Worm (Caenorhabditis elegans) whole organism, L4 larva: ENCODE measurements around the gene Y39B6A.30.

Source experiments
- D1046.2 ChIP-seq: fragments of 200-800 bp; sonication (Bioruptor generic); IDR thresholded peaks from 2 replicates; pipeline ENCODE4 v1.3.6; 2022; ENCODE audit warnings: missing genetic modification characterization, missing compliant biosample characterization
- F10B5.3 ChIP-seq: sonication (generic microtip); optimal IDR thresholded peaks from 2 replicates; lab custom pipeline; 2016; ENCODE audit warnings: mild to moderate bottlenecking, missing genetic modification characterization, missing compliant biosample characterization
- F26F4.8 ChIP-seq: fragments of 200-800 bp; sonication (Bioruptor generic); conservative IDR thresholded peaks from 2 replicates; pipeline ENCODE4 v1.3.6; 2022; ENCODE audit warnings: missing genetic modification characterization, missing compliant biosample characterization
- F37D6.2 ChIP-seq: sonication (generic microtip); optimal IDR thresholded peaks from 2 replicates; lab custom pipeline; 2016; ENCODE audit warnings: mild to moderate bottlenecking, missing genetic modification characterization, missing compliant biosample characterization
- F49E8.2 ChIP-seq: sonication (generic microtip); optimal IDR thresholded peaks from 2 replicates; lab custom pipeline; 2016; ENCODE audit warnings: missing compliant biosample characterization, mild to moderate bottlenecking, missing genetic modification characterization, borderline replicate concordance
- Y5F2A.4 ChIP-seq: fragments of 200-800 bp; sonication (Bioruptor generic); optimal IDR thresholded peaks from 2 replicates; lab custom pipeline; 2018; ENCODE audit warnings: mild to moderate bottlenecking, missing genetic modification characterization, missing compliant biosample characterization
- aha-1 ChIP-seq: fragments of 150-350 bp; peaks from one replicate; lab custom pipeline; 2014; ENCODE audit warnings: missing biosample characterization, missing genetic modification characterization
- ceh-28 ChIP-seq: fragments of 150-350 bp; optimal IDR thresholded peaks from 2 replicates; lab custom pipeline; 2014; ENCODE audit warnings: missing biosample characterization, missing genetic modification reagents, missing genetic modification characterization
- ceh-44 ChIP-seq: fragments of 200-800 bp; sonication (Bioruptor generic); IDR thresholded peaks from 2 replicates; pipeline ENCODE4 v1.3.6; 2022; ENCODE audit warnings: missing genetic modification reagents, missing genetic modification characterization, missing compliant biosample characterization
- daf-12 ChIP-seq: fragments of 150-350 bp; optimal IDR thresholded peaks from 2 replicates; lab custom pipeline; 2014; ENCODE audit warnings: missing biosample characterization, missing genetic modification reagents, missing genetic modification characterization
- daf-16 ChIP-seq, 3 experiments: sonication (generic microtip); optimal IDR thresholded peaks; 2 replicates each; lab custom pipeline; 2016 to 2017; ENCODE audit warnings: missing genetic modification characterization in 3 of 3, missing genetic modification reagents in 3 of 3, mild to moderate bottlenecking in 2 of 3, missing compliant biosample characterization in 2 of 3, missing biosample characterization in 1 of 3, moderate library complexity in 1 of 3
- dmd-6 ChIP-seq: fragments of 200-800 bp; sonication (Bioruptor generic); IDR thresholded peaks from 2 replicates; pipeline ENCODE4 v1.3.6; 2022; ENCODE audit warnings: missing genetic modification reagents, missing genetic modification characterization, missing compliant biosample characterization
- dmd-9 ChIP-seq: fragments of 200-800 bp; sonication (Bioruptor generic); IDR thresholded peaks from 2 replicates; pipeline ENCODE4 v1.3.6; 2022; ENCODE audit warnings: missing genetic modification reagents, missing genetic modification characterization, missing compliant biosample characterization
- duxl-1 ChIP-seq: sonication (generic microtip); optimal IDR thresholded peaks from 2 replicates; lab custom pipeline; 2016; ENCODE audit warnings: mild to moderate bottlenecking, missing genetic modification characterization, moderate library complexity, missing compliant biosample characterization; ENCODE audit not compliant: poor library complexity
- dve-1 ChIP-seq: sonication (generic microtip); optimal IDR thresholded peaks from 2 replicates; lab custom pipeline; 2017; ENCODE audit warnings: antibody characterized with exemption, mild to moderate bottlenecking, missing genetic modification characterization, missing compliant biosample characterization; ENCODE audit not compliant: insufficient read depth
- hif-1 ChIP-seq, 2 experiments: sonication (generic microtip); optimal IDR thresholded peaks; 2 replicates each; lab custom pipeline; 2016 to 2017; ENCODE audit warnings: missing compliant biosample characterization in 2 of 2, missing genetic modification characterization in 2 of 2, missing genetic modification reagents in 2 of 2, missing genotype in 2 of 2, mild to moderate bottlenecking in 1 of 2
- hlh-11 ChIP-seq: fragments of 200-800 bp; sonication (Bioruptor generic); optimal IDR thresholded peaks from 2 replicates; lab custom pipeline; 2018; ENCODE audit warnings: mild to moderate bottlenecking, missing genetic modification characterization, missing compliant biosample characterization
- hmg-1.1 ChIP-seq: fragments of 200-800 bp; sonication (Bioruptor generic); IDR thresholded peaks from 2 replicates; pipeline ENCODE4 v1.3.6; 2022; ENCODE audit warnings: missing genetic modification reagents, missing genetic modification characterization, missing compliant biosample characterization
- lim-7 ChIP-seq: fragments of 200-800 bp; sonication (Bioruptor generic); IDR thresholded peaks from 2 replicates; pipeline ENCODE4 v1.3.6; 2022; ENCODE audit warnings: missing genetic modification characterization, missing compliant biosample characterization
- lin-15B ChIP-seq: fragments of 150-350 bp; sonication (generic microtip); optimal IDR thresholded peaks from 3 replicates; lab custom pipeline; 2014; ENCODE audit warnings: missing biosample characterization, missing genetic modification characterization
- lin-38 ChIP-seq: fragments of 200-800 bp; sonication (Bioruptor generic); IDR thresholded peaks from 2 replicates; pipeline ENCODE4 v1.3.6; 2022; ENCODE audit warnings: missing genetic modification reagents, missing genetic modification characterization, missing compliant biosample characterization
- lsy-2 ChIP-seq, 2 experiments: fragments of 150-350 bp in 1 of 2; sonication (generic microtip) in 1 of 2; optimal IDR thresholded peaks; 2 replicates each; lab custom pipeline; 2014 to 2017; ENCODE audit warnings: missing biosample characterization in 2 of 2, missing genetic modification characterization in 2 of 2
- mdt-29 ChIP-seq: fragments of 200-800 bp; sonication (Bioruptor generic); IDR thresholded peaks from 2 replicates; pipeline ENCODE4 v1.3.6; 2022; ENCODE audit warnings: missing genetic modification reagents, missing genetic modification characterization, missing compliant biosample characterization
- mes-2 ChIP-seq: sonication (generic microtip); optimal IDR thresholded peaks from 2 replicates; lab custom pipeline; 2016; ENCODE audit warnings: missing genotype, mild to moderate bottlenecking, missing genetic modification characterization, missing compliant biosample characterization; ENCODE audit not compliant: poor library complexity, severe bottlenecking
- nhr-102 ChIP-seq: sonication (generic microtip); optimal IDR thresholded peaks from 2 replicates; lab custom pipeline; 2016; ENCODE audit warnings: mild to moderate bottlenecking, missing genetic modification characterization, moderate library complexity, missing compliant biosample characterization
- nhr-76 ChIP-seq: fragments of 150-350 bp; optimal IDR thresholded peaks from 2 replicates; lab custom pipeline; 2014; ENCODE audit warnings: missing biosample characterization, missing genetic modification characterization
- nhr-77 ChIP-seq: fragments of 150-350 bp; optimal IDR thresholded peaks from 2 replicates; lab custom pipeline; 2014; ENCODE audit warnings: missing biosample characterization, missing genetic modification characterization
- pha-4 ChIP-seq, 2 experiments: fragments of 150-350 bp in 1 of 2; fragments of 200-800 bp in 1 of 2; sonication (Bioruptor generic) in 1 of 2; IDR thresholded peaks in 1 of 2; optimal IDR thresholded peaks in 1 of 2; 2 replicates each; pipeline versions ENCODE4 v1.3.6 to Lab custom; 2014 to 2022; ENCODE audit warnings: missing genetic modification characterization in 2 of 2, missing genetic modification reagents in 2 of 2, missing biosample characterization in 1 of 2, missing compliant biosample characterization in 1 of 2
- set-16 ChIP-seq: fragments of 200-800 bp; sonication (Bioruptor generic); IDR thresholded peaks from 2 replicates; pipeline ENCODE4 v1.3.6; 2022; ENCODE audit warnings: missing genetic modification reagents, missing genetic modification characterization, missing compliant biosample characterization
- spr-1 ChIP-seq: sonication (generic microtip); optimal IDR thresholded peaks from 2 replicates; lab custom pipeline; 2016; ENCODE audit warnings: mild to moderate bottlenecking, missing genetic modification characterization, missing compliant biosample characterization
- spr-3 ChIP-seq: fragments of 200-800 bp; sonication (Bioruptor generic); optimal IDR thresholded peaks from 2 replicates; lab custom pipeline; 2018; ENCODE audit warnings: mild to moderate bottlenecking, missing genetic modification characterization, missing compliant biosample characterization
- tra-1 ChIP-seq: fragments of 200-800 bp; sonication (Bioruptor generic); IDR thresholded peaks from 2 replicates; pipeline ENCODE4 v1.3.6; 2022; ENCODE audit warnings: missing genetic modification reagents, missing genetic modification characterization, missing compliant biosample characterization
- unc-130 ChIP-seq: sonication (generic microtip); optimal IDR thresholded peaks from 2 replicates; lab custom pipeline; 2016; ENCODE audit warnings: missing genetic modification reagents, missing genetic modification characterization, missing compliant biosample characterization
- unc-62 ChIP-seq, 3 experiments: fragments of 150-350 bp in 1 of 3; sonication (generic microtip); optimal IDR thresholded peaks in 2 of 3; peaks in 1 of 3; 1 replicate in 1 of 3; 2 replicates in 2 of 3; lab custom pipeline; 2014 to 2017; ENCODE audit warnings: missing biosample characterization in 3 of 3, missing genetic modification characterization in 3 of 3, missing genetic modification reagents in 3 of 3, missing genotype in 1 of 3
- zip-11 ChIP-seq: fragments of 200-800 bp; sonication (Bioruptor generic); IDR thresholded peaks from 2 replicates; pipeline ENCODE4 v1.3.6; 2022; ENCODE audit warnings: missing genetic modification characterization, missing compliant biosample characterization
- ztf-7 ChIP-seq: fragments of 150-350 bp; optimal IDR thresholded peaks from 2 replicates; lab custom pipeline; 2014; ENCODE audit warnings: missing biosample characterization, missing genetic modification characterization

The Y39B6A.30 gene

ce11 chrV:18980980-18981529 is 33.3 kb upstream of the Y39B6A.30 start, which contains the start of the genes mrps-35 and sws-1 (continued):
- TF ChIP-seq aha-1 (tag; lab: Kevin White, UChicago), result no peak
- peak; percentile 0 for TF ChIP-seq hlh-11 (tag; lab: Kevin White, UChicago)
- TF ChIP-seq hif-1 (tag; optimal IDR thresholded peaks at IDR 0.05; lab: Kevin White, UChicago), result peak in 1 of 2 experiments; percentile 87
- peak; percentile 99 for TF ChIP-seq mes-2 (tag; lab: Kevin White, UChicago)
- peak; percentile 79 for TF ChIP-seq unc-130 (GFP tag; lab: Kevin White, UChicago)
- peak; percentile 47 for TF ChIP-seq F49E8.2 (tag; lab: Kevin White, UChicago)
- TF ChIP-seq pha-4 (GFP tag; IDR thresholded peaks at IDR 0.05; lab: Robert Waterston, UW), result 0 out of 2 replicates have a peak, but pooled peaks have one; percentile 39
- TF ChIP-seq pha-4 (tag; optimal IDR thresholded peaks at IDR 0.05; lab: Kevin White, UChicago), result no peak
- TF ChIP-seq daf-12 (tag; lab: Kevin White, UChicago), result no peak
- TF ChIP-seq set-16 (GFP tag; lab: Robert Waterston, UW), result 0 out of 2 replicates have a peak, but pooled peaks have one; percentile 9
- TF ChIP-seq unc-62 (GFP tag; optimal IDR thresholded peaks at IDR 0.05 in 1 of 2; lab: Kevin White, UChicago), result peak in 1 of 2 experiments; percentile 11
- no peak for TF ChIP-seq unc-62 (tag; optimal IDR thresholded peaks at IDR 0.05; lab: Kevin White, UChicago)
- TF ChIP-seq dmd-9, result peak; percentile 92
- TF ChIP-seq ceh-44, result peak; percentile 66; the same call in 1 of the 2 replicates
- TF ChIP-seq dmd-6 (GFP tag; lab: Robert Waterston, UW), result peak; percentile 64
- TF ChIP-seq Y5F2A.4 (GFP tag; lab: Kevin White, UChicago), result no peak
- peak; percentile 85 for TF ChIP-seq tra-1 (GFP tag; lab: Robert Waterston, UW)
- peak in 1 of 2 experiments; percentile 77 for TF ChIP-seq lsy-2 (tag; optimal IDR thresholded peaks at IDR 0.05; lab: Kevin White, UChicago)
- TF ChIP-seq lim-7, result no peak
- TF ChIP-seq F37D6.2 (tag; lab: Kevin White, UChicago), result peak; percentile 18
- TF ChIP-seq ztf-7 (tag; lab: Kevin White, UChicago), result peak; percentile 10
- TF ChIP-seq, all 104 proteins: peak for 29

ce11 chrV:18981736-18982135 is 32.6 kb upstream of the Y39B6A.30 start:
- peak; percentile 66 for TF ChIP-seq aha-1 (tag; lab: Kevin White, UChicago)
- TF ChIP-seq F26F4.8 (GFP tag; lab: Robert Waterston, UW), result no peak
- TF ChIP-seq, all 104 proteins: peak for 1

ce11 chrV:18984656-18985055 is 29.7 kb upstream of the Y39B6A.30 start:
- peak; percentile 41 for TF ChIP-seq ceh-28 (tag; lab: Kevin White, UChicago)

- TF ChIP-seq nhr-77 (tag; lab: Kevin White, UChicago) (no peak), dve-1 (tag; lab: Kevin White, UChicago) (no peak), ceh-28 (tag; lab: Kevin White, UChicago) (peak; percentile 71)
- TF ChIP-seq, all 104 proteins: peak for 1
Observed at ce11 chrV:18986103-18986502, 28.3 kb upstream of the Y39B6A.30 start.

ce11 chrV:18990238-18990901 is 24.0 kb upstream of the Y39B6A.30 start, which contains the start of the genes reps-1 and Y39B6A.37:
Gene reps-1 (minus strand): TSS chrV:18990500.
Gene Y39B6A.37 (plus strand): TSS chrV:18990851.
- TF ChIP-seq dmd-6 (GFP tag; lab: Robert Waterston, UW) (peak; percentile 60), nhr-77 (tag; lab: Kevin White, UChicago) (peak; percentile 44), lin-15B (tag; lab: Kevin White, UChicago) (no peak), D1046.2 (GFP tag; lab: Robert Waterston, UW) (0 out of 2 replicates have a peak, but pooled peaks have one; percentile 9), daf-16 (GFP tag; optimal IDR thresholded peaks at IDR 0.05; lab: Kevin White, UChicago) (peak in 1 of 2 experiments; percentile 7), daf-16 (tag; optimal IDR thresholded peaks at IDR 0.05; lab: Kevin White, UChicago) (peak; percentile 36), nhr-76 (tag; lab: Kevin White, UChicago) (no peak), F10B5.3 (peak; percentile 2), nhr-102 (peak; percentile 64), mdt-29 (GFP tag; lab: Robert Waterston, UW) (no peak), aha-1 (tag; lab: Kevin White, UChicago) (peak; percentile 68), duxl-1 (peak; percentile 80), F37D6.2 (tag; lab: Kevin White, UChicago) (peak; percentile 36), ceh-44 (no peak), F49E8.2 (tag; lab: Kevin White, UChicago) (peak; percentile 49), dmd-9 (peak; percentile 81), lsy-2 (tag; optimal IDR thresholded peaks at IDR 0.05; lab: Kevin White, UChicago) (peak in 1 of 2 experiments; percentile 71), spr-3 (GFP tag; lab: Kevin White, UChicago) (peak; percentile 13), hmg-1.1 (peak; percentile 46; the same call in 1 of the 2 replicates), zip-11 (GFP tag; lab: Robert Waterston, UW) (no peak), hif-1 (tag; optimal IDR thresholded peaks at IDR 0.05; lab: Kevin White, UChicago) (peak in 1 of 2 experiments; percentile 27), spr-1 (tag; lab: Kevin White, UChicago) (peak; percentile 12), lin-38 (GFP tag; lab: Robert Waterston, UW) (peak; percentile 84)
